Fruit fly (Drosophila melanogaster) whole organism, embryonic: Measurements from ENCODE around the gene CG12974.

Experiments
- Adf1 ChIP-seq: fragments of 200-800 bp; sonication (Bioruptor generic); IDR thresholded peaks from 2 replicates; pipeline ENCODE4 v1.3.6; 2022; ENCODE audit warnings: missing biosample characterization, missing genetic modification characterization
- CG10321 ChIP-seq: fragments of 200-800 bp; sonication (Bioruptor generic); IDR thresholded peaks from 2 replicates; pipeline ENCODE4 v1.3.6; 2022; ENCODE audit warnings: missing biosample characterization, missing genetic modification characterization
- CG10565 ChIP-seq: fragments of 200-800 bp; sonication (Bioruptor generic); optimal IDR thresholded peaks from 3 replicates; lab custom pipeline; 2016; ENCODE audit warnings: missing biosample characterization, mild to moderate bottlenecking, missing genetic modification characterization
- CG10959 ChIP-seq: fragments of 200-800 bp; sonication (Bioruptor generic); IDR thresholded peaks from 2 replicates; pipeline ENCODE4 v1.3.6; 2022; ENCODE audit warnings: missing biosample characterization, missing genetic modification characterization
- CG1233 ChIP-seq: fragments of 200-800 bp; sonication (Bioruptor generic); optimal IDR thresholded peaks from 4 replicates; lab custom pipeline; 2018; ENCODE audit warnings: missing biosample characterization, mild to moderate bottlenecking, missing genetic modification characterization
- CG12391 ChIP-seq: fragments of 200-800 bp; sonication (Bioruptor generic); optimal IDR thresholded peaks from 3 replicates; lab custom pipeline; 2018; ENCODE audit warnings: missing biosample characterization, mild to moderate bottlenecking, missing genetic modification characterization, moderate library complexity
- CG12769 ChIP-seq: fragments of 200-800 bp; sonication (Bioruptor generic); optimal IDR thresholded peaks from 2 replicates; lab custom pipeline; 2019; ENCODE audit warnings: missing biosample characterization, mild to moderate bottlenecking, missing genetic modification characterization, moderate library complexity
- CG13287 ChIP-seq: fragments of 200-800 bp; sonication (Bioruptor generic); IDR thresholded peaks from 2 replicates; pipeline ENCODE4 v1.3.6; 2022; ENCODE audit warnings: missing biosample characterization, missing genetic modification characterization; ENCODE audit not compliant: partially characterized antibody
- CG16815 ChIP-seq: fragments of 200-800 bp; sonication (Bioruptor generic); optimal IDR thresholded peaks from 3 replicates; lab custom pipeline; 2017; ENCODE audit warnings: missing biosample characterization, mild to moderate bottlenecking, missing genetic modification characterization
- CG34376 ChIP-seq: fragments of 200-800 bp; sonication (Bioruptor generic); optimal IDR thresholded peaks from 2 replicates; lab custom pipeline; 2018; ENCODE audit warnings: missing biosample characterization, mild to moderate bottlenecking, missing genetic modification characterization
- CG42726 ChIP-seq: fragments of 200-800 bp; sonication (Bioruptor generic); IDR thresholded peaks from 2 replicates; pipeline ENCODE4 v1.3.6; 2022; ENCODE audit warnings: missing biosample characterization, missing genetic modification characterization; ENCODE audit not compliant: partially characterized antibody
- CG4360 ChIP-seq: fragments of 200-800 bp; sonication (Bioruptor generic); IDR thresholded peaks from 2 replicates; pipeline ENCODE4 v1.3.6; 2022; ENCODE audit warnings: missing biosample characterization, missing genetic modification characterization
- CG6175 ChIP-seq: fragments of 200-800 bp; sonication (Bioruptor generic); IDR thresholded peaks from 3 replicates; pipeline ENCODE4 v1.3.6; 2022; ENCODE audit warnings: missing biosample characterization, missing genetic modification characterization
- CG6689 ChIP-seq: fragments of 200-800 bp; sonication (Bioruptor generic); IDR thresholded peaks from 2 replicates; pipeline ENCODE4 v1.3.6; 2022; ENCODE audit warnings: missing biosample characterization, missing genetic modification characterization
- CG6854 ChIP-seq: fragments of 200-800 bp; sonication (Bioruptor generic); optimal IDR thresholded peaks from 3 replicates; lab custom pipeline; 2017; ENCODE audit warnings: missing biosample characterization, mild to moderate bottlenecking, missing genetic modification characterization
- CG7839 ChIP-seq: fragments of 200-800 bp; sonication (Bioruptor generic); optimal IDR thresholded peaks from 3 replicates; lab custom pipeline; 2018; ENCODE audit warnings: missing biosample characterization, mild to moderate bottlenecking, missing genetic modification characterization, moderate library complexity
- CG9797 ChIP-seq: fragments of 200-800 bp; sonication (Bioruptor generic); optimal IDR thresholded peaks from 3 replicates; lab custom pipeline; 2018; ENCODE audit warnings: missing biosample characterization, mild to moderate bottlenecking, missing genetic modification characterization
- CG9817 ChIP-seq: fragments of 200-800 bp; sonication (Bioruptor generic); optimal IDR thresholded peaks from 2 replicates; lab custom pipeline; 2018; ENCODE audit warnings: missing biosample characterization, mild to moderate bottlenecking, missing genetic modification characterization, moderate library complexity
- CTCF ChIP-seq: fragments of 200-800 bp; sonication (Bioruptor generic); optimal IDR thresholded peaks from 2 replicates; lab custom pipeline; 2017; ENCODE audit warnings: missing biosample characterization, mild to moderate bottlenecking, missing genetic modification characterization, moderate library complexity
- Dad ChIP-seq: fragments of 200-800 bp; sonication (Bioruptor generic); optimal IDR thresholded peaks from 3 replicates; lab custom pipeline; 2016; ENCODE audit warnings: missing biosample characterization, missing genetic modification characterization
- Hey ChIP-seq: fragments of 200-800 bp; sonication (Bioruptor generic); optimal IDR thresholded peaks from 3 replicates; lab custom pipeline; 2018; ENCODE audit warnings: missing biosample characterization, mild to moderate bottlenecking, missing genetic modification characterization
- MESR4 ChIP-seq: fragments of 200-800 bp; sonication (Bioruptor generic); optimal IDR thresholded peaks from 2 replicates; lab custom pipeline; 2018; ENCODE audit warnings: missing biosample characterization, mild to moderate bottlenecking, missing genetic modification characterization, moderate library complexity
- Med ChIP-seq: fragments of 200-800 bp; sonication (Bioruptor generic); peaks from one replicate; lab custom pipeline; 2016; ENCODE audit warnings: missing biosample characterization, missing genetic modification characterization, mild to moderate bottlenecking, inconsistent platforms, moderate library complexity
- NC2β ChIP-seq: fragments of 200-800 bp; sonication (Bioruptor generic); optimal IDR thresholded peaks from 2 replicates; lab custom pipeline; 2016; ENCODE audit warnings: missing biosample characterization, missing genetic modification characterization
- NFAT ChIP-seq: fragments of 200-800 bp; sonication (Bioruptor generic); IDR thresholded peaks from 2 replicates; pipeline ENCODE4 v1.3.6; 2022; ENCODE audit warnings: missing biosample characterization, missing genetic modification characterization
- Sin3A ChIP-seq: fragments of >200 bp; optimal IDR thresholded peaks from 2 replicates; lab custom pipeline; 2018
- abd-A ChIP-seq: fragments of 200-800 bp; sonication (Bioruptor generic); optimal IDR thresholded peaks from 3 replicates; lab custom pipeline; 2019; ENCODE audit warnings: missing biosample characterization, mild to moderate bottlenecking, missing genetic modification characterization, moderate library complexity
- ato ChIP-seq: fragments of 200-800 bp; sonication (Bioruptor generic); IDR thresholded peaks from 2 replicates; pipeline ENCODE4 v1.3.6; 2022; ENCODE audit warnings: missing biosample characterization, missing genetic modification characterization; ENCODE audit not compliant: partially characterized antibody
- cwo ChIP-seq: fragments of 200-800 bp; sonication (Bioruptor generic); optimal IDR thresholded peaks from 3 replicates; lab custom pipeline; 2017; ENCODE audit warnings: missing biosample characterization, missing genetic modification characterization, mild to moderate bottlenecking, moderate library complexity, missing genetic modification reagents
- dan ChIP-seq: fragments of 200-800 bp; sonication (Bioruptor generic); IDR thresholded peaks from 2 replicates; pipeline ENCODE4 v1.3.6; 2022; ENCODE audit warnings: missing biosample characterization, missing genetic modification characterization
- disco-r ChIP-seq: fragments of 200-800 bp; sonication (Bioruptor generic); optimal IDR thresholded peaks from 2 replicates; lab custom pipeline; 2016; ENCODE audit warnings: missing biosample characterization, missing genetic modification characterization
- emc ChIP-seq: fragments of 200-800 bp; sonication (Bioruptor generic); optimal IDR thresholded peaks from 2 replicates; lab custom pipeline; 2016; ENCODE audit warnings: missing biosample characterization, missing genetic modification characterization
- exex ChIP-seq: fragments of 200-800 bp; sonication (Bioruptor generic); optimal IDR thresholded peaks from 4 replicates; lab custom pipeline; 2018; ENCODE audit warnings: missing biosample characterization, mild to moderate bottlenecking, missing genetic modification characterization, moderate library complexity
- fd102C ChIP-seq: fragments of 200-800 bp; sonication (Bioruptor generic); optimal IDR thresholded peaks from 2 replicates; lab custom pipeline; 2018; ENCODE audit warnings: missing biosample characterization, mild to moderate bottlenecking, missing genetic modification characterization, moderate library complexity
- grn ChIP-seq: fragments of 200-800 bp; sonication (Bioruptor generic); optimal IDR thresholded peaks from 3 replicates; lab custom pipeline; 2017; ENCODE audit warnings: missing biosample characterization, missing genetic modification characterization
- gsb ChIP-seq: fragments of 200-800 bp; sonication (Bioruptor generic); IDR thresholded peaks from 2 replicates; pipeline ENCODE4 v1.3.6; 2022; ENCODE audit warnings: missing biosample characterization, missing genetic modification characterization
- her ChIP-seq: fragments of 200-800 bp; sonication (Bioruptor generic); optimal IDR thresholded peaks from 2 replicates; lab custom pipeline; 2016; ENCODE audit warnings: missing biosample characterization, missing genetic modification characterization
- knrl ChIP-seq: fragments of 200-800 bp; sonication (Bioruptor generic); IDR thresholded peaks from 3 replicates; pipeline ENCODE4 v1.3.6; 2022; ENCODE audit warnings: missing biosample characterization, missing genetic modification characterization; ENCODE audit not compliant: partially characterized antibody
- onecut ChIP-seq: fragments of 200-800 bp; sonication (Bioruptor generic); IDR thresholded peaks from 2 replicates; pipeline ENCODE4 v1.3.6; 2022; ENCODE audit warnings: missing biosample characterization, missing genetic modification characterization
- pan ChIP-seq, 4 experiments: fragments of >200 bp in 3 of 4; fragments of 200-800 bp in 1 of 4; sonication (Bioruptor generic) in 1 of 4; optimal IDR thresholded peaks in 3 of 4; IDR thresholded peaks in 1 of 4; 2 replicates each; pipeline versions ENCODE4 v1.3.6 to Lab custom; 2017 to 2022; ENCODE audit warnings: missing biosample characterization in 2 of 4, missing genetic modification characterization in 2 of 4, mixed read lengths in 1 of 4
- prd ChIP-seq, 3 experiments: fragments of >200 bp in 2 of 3; fragments of 200-800 bp in 1 of 3; sonication (Bioruptor generic) in 1 of 3; optimal IDR thresholded peaks in 2 of 3; IDR thresholded peaks in 1 of 3; 2 replicates in 2 of 3; 3 replicates in 1 of 3; pipeline versions ENCODE4 v1.3.6 to Lab custom; 2017 to 2022; ENCODE audit warnings: missing biosample characterization in 1 of 3, missing genetic modification characterization in 1 of 3
- sim ChIP-seq: fragments of 200-800 bp; sonication (Bioruptor generic); IDR thresholded peaks from 2 replicates; pipeline ENCODE4 v1.3.6; 2022; ENCODE audit warnings: missing biosample characterization, missing genetic modification characterization
- sr ChIP-seq: fragments of 200-800 bp; sonication (Bioruptor generic); IDR thresholded peaks from 3 replicates; pipeline ENCODE4 v1.3.6; 2022; ENCODE audit warnings: missing biosample characterization, missing genetic modification characterization
- sug ChIP-seq: fragments of 200-800 bp; optimal IDR thresholded peaks from 2 replicates; lab custom pipeline; 2019; ENCODE audit warnings: missing biosample characterization, mild to moderate bottlenecking, missing genetic modification characterization, moderate library complexity
- vnd ChIP-seq: fragments of 200-800 bp; sonication (Bioruptor generic); IDR thresholded peaks from 3 replicates; pipeline ENCODE4 v1.3.6; 2022; ENCODE audit warnings: missing biosample characterization, missing genetic modification characterization; ENCODE audit not compliant: partially characterized antibody

CG12974 gene

DNA sequence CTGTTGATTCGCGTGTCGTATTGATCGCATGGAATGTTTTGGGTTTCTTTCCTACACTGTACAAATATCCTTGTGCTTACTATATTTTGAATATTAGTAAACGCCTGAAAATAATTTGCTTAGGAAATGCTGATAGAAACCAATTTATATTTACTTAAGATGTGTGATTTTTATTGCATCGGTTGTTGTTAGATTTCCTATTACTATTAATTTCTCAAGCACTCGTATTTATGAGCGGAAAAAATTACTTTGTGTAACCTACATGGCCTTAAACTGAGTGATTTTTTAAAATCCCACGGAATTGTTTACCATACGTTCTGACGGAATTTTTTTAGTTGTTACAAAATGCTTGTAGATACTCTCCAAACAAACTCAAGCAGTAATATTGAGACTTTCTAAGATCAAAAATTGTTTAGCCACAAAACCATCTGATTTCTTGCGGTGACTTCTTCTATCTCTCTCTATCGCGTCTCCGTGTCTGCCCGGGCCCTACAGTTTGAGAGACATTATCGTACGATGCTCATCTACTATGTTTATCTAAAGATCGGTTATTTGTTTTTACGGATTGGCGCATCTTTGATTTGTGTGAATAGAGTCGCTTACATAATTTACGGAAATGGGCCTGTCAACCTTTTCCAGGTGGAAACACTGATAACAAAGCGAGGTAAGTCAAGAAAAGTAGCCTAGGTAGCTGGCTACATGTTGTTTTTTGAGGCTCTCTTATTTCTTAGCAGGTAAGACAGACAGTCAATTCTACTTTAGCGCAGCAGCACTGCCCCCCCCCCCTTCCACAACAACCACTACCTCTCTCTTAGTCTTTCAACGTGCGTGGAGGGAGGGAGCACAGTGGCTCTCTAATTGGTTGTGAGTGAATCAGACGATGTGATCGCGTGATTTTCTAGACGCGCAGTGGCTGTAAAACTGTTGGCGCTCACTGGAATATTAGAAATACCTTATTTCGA lies 9.2 kb downstream of the CG12974 start (continued):
- no peak for TF ChIP-seq CG6854 (GFP tag; lab: Kevin White, UChicago)
- peak; percentile 54 for TF ChIP-seq disco-r (GFP tag; lab: Kevin White, UChicago)
- TF ChIP-seq CG1233 (GFP tag; lab: Kevin White, UChicago), result peak; percentile 45

DNA sequence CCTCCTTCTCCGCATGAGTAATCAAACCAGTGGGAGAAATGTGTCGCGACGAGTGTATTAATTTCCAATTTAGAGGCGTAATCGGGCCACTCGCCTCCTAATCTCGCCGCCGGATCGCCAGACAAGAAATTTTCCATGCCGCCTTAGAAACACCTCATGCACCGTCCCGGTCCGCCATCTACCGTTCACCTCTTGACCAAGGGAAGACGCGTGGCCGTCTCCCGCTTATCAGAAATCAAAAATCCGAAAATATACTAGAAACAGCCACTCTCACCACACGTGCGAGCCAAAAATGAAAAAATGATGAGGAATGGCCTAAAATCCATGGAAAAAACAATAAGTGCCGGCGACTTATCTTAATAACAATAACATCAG lies 9.9 kb downstream of the CG12974 start:
- TF ChIP-seq Med (peak; percentile 65), CG10959 (GFP tag; lab: Robert Waterston, UW) (no peak), CG7839 (tag; lab: Kevin White, UChicago) (no peak), sim (GFP tag; lab: Robert Waterston, UW) (no peak), CG10565 (GFP tag; lab: Kevin White, UChicago) (no peak), CG12769 (tag; lab: Kevin White, UChicago) (peak; percentile 45), exex (tag; lab: Kevin White, UChicago) (peak; percentile 98), NC2β (no peak), Hey (tag; lab: Kevin White, UChicago) (peak; percentile 59), CG4360 (GFP tag; lab: Robert Waterston, UW) (no peak), NFAT (GFP tag; lab: Robert Waterston, UW) (peak; percentile 18; the same call in 1 of the 2 replicates), prd (optimal IDR thresholded peaks at IDR 0.05; lab: Kevin White, UChicago) (no peak), prd (GFP tag; IDR thresholded peaks at IDR 0.05; lab: Robert Waterston, UW) (no peak), her (GFP tag; lab: Kevin White, UChicago) (no peak), CG34376 (GFP tag; lab: Kevin White, UChicago) (peak; percentile 61), knrl (GFP tag; lab: Robert Waterston, UW) (no peak), onecut (GFP tag; lab: Robert Waterston, UW) (no peak), Dad (GFP tag; lab: Kevin White, UChicago) (no peak), cwo (GFP tag; lab: Kevin White, UChicago) (peak; percentile 96), dan (GFP tag; lab: Robert Waterston, UW) (no peak), pan (optimal IDR thresholded peaks at IDR 0.05; lab: Kevin White, UChicago) (no peak), pan (GFP tag; optimal IDR thresholded peaks at IDR 0.05 in 1 of 2, IDR thresholded peaks at IDR 0.05 in 1 of 2) (peak in 1 of 2 experiments; percentile 19), CG42726 (GFP tag; lab: Robert Waterston, UW) (0 out of 2 replicates have a peak, but pooled peaks have one; percentile 14), CG9817 (tag; lab: Kevin White, UChicago) (no peak), sug (tag; lab: Kevin White, UChicago) (peak; percentile 67), Sin3A (no peak), CTCF (GFP tag; lab: Kevin White, UChicago) (peak; percentile 80), sr (GFP tag; lab: Robert Waterston, UW) (0 out of 3 replicates have a peak, but pooled peaks have one; percentile 2), emc (no peak), CG1233 (GFP tag; lab: Kevin White, UChicago) (no peak), grn (GFP tag; lab: Kevin White, UChicago) (peak; percentile 92), CG6689 (GFP tag; lab: Robert Waterston, UW) (no peak), fd102C (GFP tag; lab: Kevin White, UChicago) (no peak), CG10321 (GFP tag; lab: Robert Waterston, UW) (no peak), CG6175 (GFP tag; lab: Robert Waterston, UW) (0 out of 3 replicates have a peak, but pooled peaks have one; percentile 37), abd-A (tag; lab: Kevin White, UChicago) (peak; percentile 4), CG16815 (GFP tag; lab: Kevin White, UChicago) (no peak), gsb (GFP tag; lab: Robert Waterston, UW) (no peak), CG12391 (tag; lab: Kevin White, UChicago) (no peak), CG13287 (no peak), MESR4 (GFP tag; lab: Kevin White, UChicago) (no peak), CG9797 (GFP tag; lab: Kevin White, UChicago) (no peak), vnd (GFP tag; lab: Robert Waterston, UW) (0 out of 3 replicates have a peak, but pooled peaks have one; percentile 38), ato (no peak), Adf1 (GFP tag; lab: Robert Waterston, UW) (no peak)
- TF ChIP-seq, all 482 proteins: peak for 16
